Worm (Caenorhabditis elegans) whole organism, L4/young adult: Measurements from ENCODE around the gene acbp-4.

Experiments used
- W03F9.2 ChIP-seq: fragments of 150-350 bp; optimal IDR thresholded peaks from 2 replicates; lab custom pipeline; 2014; ENCODE audit warnings: missing biosample characterization, missing genetic modification characterization
- dao-5 ChIP-seq: sonication (generic microtip); optimal IDR thresholded peaks from 2 replicates; lab custom pipeline; 2016; ENCODE audit warnings: missing genotype, missing genetic modification characterization, moderate library complexity, missing compliant biosample characterization
- him-1 ChIP-seq: sonication (generic microtip); optimal IDR thresholded peaks from 2 replicates; lab custom pipeline; 2016; ENCODE audit warnings: missing genotype, missing genetic modification reagents, missing genetic modification characterization, missing compliant biosample characterization

The acbp-4 gene

DNA sequence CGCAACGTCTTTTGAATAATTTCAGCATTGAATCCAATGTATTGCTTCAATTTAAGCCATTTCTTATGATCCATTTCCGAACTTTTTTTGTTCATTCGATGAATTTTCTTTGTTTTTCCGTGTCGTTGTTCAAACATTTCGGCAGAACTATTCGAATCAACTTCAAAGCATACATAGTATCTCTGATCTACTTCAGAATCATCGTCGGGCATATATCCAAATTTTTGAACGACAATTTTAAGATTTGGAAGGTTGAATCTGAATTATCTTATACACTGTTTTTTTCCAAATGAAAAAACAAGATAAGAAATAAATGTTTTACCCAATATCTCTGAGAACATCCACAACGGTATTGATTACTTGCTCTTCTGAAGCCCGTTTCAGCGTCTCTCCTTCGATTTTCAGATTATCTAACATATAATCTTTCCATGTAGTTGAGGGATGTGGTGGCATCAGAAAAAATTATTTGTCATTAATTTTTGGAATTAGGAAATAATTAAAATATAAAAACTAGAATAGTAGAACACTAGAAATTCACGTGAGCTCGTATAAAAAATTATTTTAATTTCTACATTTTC, 20.3 kb upstream of the acbp-4 start, which contains the start of gene lab-2:
Gene lab-2 (minus strand): TSS at position 453 of the 578 bp plus-strand sequence.
- TF ChIP-seq dao-5 (tag; lab: Kevin White, UChicago) (no peak), him-1 (tag; lab: Kevin White, UChicago) (no peak), W03F9.2 (tag; lab: Kevin White, UChicago) (no peak)

DNA sequence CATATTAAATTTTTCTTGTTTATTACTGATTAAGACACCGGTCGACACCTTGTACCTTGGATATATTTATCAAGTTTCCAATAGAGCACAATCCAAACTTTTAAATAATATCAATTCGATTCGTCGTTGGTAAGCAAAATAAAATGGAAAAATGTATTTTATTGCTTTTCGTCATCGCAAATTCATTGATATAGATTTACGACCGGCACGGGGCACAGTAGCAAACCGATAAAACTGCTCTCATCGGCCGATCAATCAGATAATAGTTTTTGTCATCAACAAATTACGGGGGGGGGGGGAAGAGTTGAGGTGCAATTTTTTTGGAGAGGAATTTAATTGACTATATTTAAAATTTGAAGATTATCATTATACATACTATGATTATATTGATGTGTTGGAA, 14.4 kb upstream of the acbp-4 start:
- TF ChIP-seq dao-5 (tag; lab: Kevin White, UChicago), result no peak
- no peak for TF ChIP-seq W03F9.2 (tag; lab: Kevin White, UChicago)
- TF ChIP-seq him-1 (tag; lab: Kevin White, UChicago), result no peak

DNA sequence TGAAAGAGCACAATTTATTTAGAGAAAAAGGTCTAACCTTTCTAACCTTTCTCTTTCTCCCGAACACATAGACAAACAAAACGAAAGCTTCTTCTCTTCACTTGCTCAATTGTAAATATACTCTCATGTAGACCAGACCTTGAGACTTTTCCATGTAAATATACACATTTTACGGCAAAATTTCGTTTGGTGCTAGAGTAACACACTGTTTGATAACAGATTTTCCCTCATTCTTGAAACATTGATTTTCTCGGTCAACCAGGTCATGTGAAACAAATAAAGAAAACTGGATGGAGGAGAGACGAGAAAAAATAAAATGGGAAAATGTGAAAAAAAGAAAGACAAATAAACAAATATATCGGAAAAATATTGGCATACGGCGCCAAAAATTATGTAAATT, 13.1 kb upstream of the acbp-4 start:
- TF ChIP-seq W03F9.2 (tag; lab: Kevin White, UChicago) (no peak), dao-5 (tag; lab: Kevin White, UChicago) (no peak), him-1 (tag; lab: Kevin White, UChicago) (no peak)

DNA sequence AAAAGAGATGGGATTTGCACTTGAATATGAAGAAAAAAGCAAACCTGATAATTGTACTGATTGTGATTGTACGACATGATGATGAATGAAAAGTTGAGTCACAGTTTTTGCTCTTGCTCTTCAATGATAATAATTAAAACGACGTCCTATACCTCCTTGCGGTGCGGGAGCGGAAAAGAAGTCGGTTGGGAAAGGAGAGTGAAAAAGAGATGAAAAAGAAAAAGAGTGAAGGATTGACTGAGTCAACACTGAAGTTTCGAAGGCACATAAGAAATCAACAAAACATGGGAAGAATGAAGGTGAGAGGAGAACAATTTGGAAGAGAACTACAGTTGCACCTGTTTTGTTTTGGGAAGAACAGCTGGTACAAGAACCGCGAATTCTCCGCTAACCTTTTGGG, 10.5 kb upstream of the acbp-4 start, which contains the start of gene F56C9.8:
Gene F56C9.8 (minus strand): TSS at position 120 of the 400 bp plus-strand sequence.
- no peak for TF ChIP-seq W03F9.2 (tag; lab: Kevin White, UChicago)
- no peak for TF ChIP-seq him-1 (tag; lab: Kevin White, UChicago)
- TF ChIP-seq dao-5 (tag; lab: Kevin White, UChicago), result no peak

DNA sequence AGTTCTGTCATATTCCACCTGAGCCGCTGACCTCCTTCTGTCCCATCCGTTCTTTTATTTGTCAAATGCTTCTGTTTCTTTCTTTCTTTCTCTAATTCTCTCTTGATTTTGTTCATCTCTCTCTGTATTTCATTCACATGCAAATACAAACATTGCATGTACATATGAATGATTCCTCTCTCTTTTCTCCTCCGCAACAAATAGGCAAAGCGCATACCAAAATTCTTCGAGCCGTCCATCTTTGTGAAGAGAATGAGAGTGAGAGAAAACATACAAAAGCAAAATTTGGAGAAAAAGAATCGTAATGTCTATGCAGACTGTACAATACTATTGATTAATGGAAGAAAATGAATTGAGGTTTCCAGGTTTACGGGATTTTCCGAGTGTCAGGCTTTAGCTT, 8.4 kb upstream of the acbp-4 start:
- TF ChIP-seq him-1 (tag; lab: Kevin White, UChicago), result no peak
- no peak for TF ChIP-seq W03F9.2 (tag; lab: Kevin White, UChicago)
- no peak for TF ChIP-seq dao-5 (tag; lab: Kevin White, UChicago)

DNA sequence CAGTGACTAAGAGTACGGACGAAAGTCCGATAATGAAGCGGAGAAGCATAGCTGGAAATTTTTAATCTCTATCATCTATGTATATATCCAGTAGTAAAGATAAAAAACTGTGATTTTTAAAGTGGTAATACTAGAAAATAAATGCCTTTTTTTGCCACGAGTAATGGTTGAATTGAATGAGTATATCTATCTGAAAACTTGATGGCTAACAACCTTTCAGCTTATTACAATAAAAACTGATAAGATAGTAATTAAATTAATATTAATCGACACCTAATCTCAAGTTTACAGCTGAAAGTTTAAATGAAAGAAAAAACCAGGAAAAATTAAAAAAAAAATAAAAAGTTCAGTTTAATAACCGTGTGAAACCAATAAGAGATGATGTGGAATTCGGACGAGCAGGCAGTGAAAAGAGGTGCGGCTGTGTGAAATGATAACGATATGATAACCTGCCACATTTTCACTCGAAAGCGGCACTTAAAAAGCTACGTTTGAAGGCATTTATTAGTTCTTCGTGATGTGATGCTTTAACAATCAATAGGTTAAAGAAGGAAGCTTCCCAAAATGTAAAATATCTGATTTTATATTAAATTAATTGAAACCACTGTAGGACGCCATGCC, 6.1 kb upstream of the acbp-4 start, which contains the start of gene nspg-6:
Gene nspg-6 (minus strand): TSS at position 51 of the 621 bp plus-strand sequence.
- no peak for TF ChIP-seq W03F9.2 (tag; lab: Kevin White, UChicago)
- no peak for TF ChIP-seq him-1 (tag; lab: Kevin White, UChicago)
- TF ChIP-seq dao-5 (tag; lab: Kevin White, UChicago), result no peak

DNA sequence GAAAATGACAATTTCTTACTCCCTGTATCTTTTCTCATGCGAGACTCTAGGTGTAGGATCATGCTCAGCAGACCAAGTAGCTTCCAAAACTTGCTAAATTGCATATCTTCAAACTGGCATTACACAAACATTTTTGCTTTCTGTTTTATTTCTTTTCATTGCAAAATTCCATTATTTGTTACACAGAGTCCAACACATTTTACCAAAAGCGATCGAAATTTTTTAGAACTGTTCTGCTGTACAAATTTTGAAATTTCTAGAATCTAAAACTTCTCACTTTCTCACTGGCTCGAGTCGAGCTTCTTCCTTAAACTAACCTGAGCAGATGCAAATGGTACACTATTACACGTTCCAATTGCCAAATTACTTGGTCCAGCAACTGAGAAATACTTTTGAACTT, 5.6 kb upstream of the acbp-4 start:
- no peak for TF ChIP-seq him-1 (tag; lab: Kevin White, UChicago)
- TF ChIP-seq dao-5 (tag; lab: Kevin White, UChicago), result no peak
- no peak for TF ChIP-seq W03F9.2 (tag; lab: Kevin White, UChicago)

DNA sequence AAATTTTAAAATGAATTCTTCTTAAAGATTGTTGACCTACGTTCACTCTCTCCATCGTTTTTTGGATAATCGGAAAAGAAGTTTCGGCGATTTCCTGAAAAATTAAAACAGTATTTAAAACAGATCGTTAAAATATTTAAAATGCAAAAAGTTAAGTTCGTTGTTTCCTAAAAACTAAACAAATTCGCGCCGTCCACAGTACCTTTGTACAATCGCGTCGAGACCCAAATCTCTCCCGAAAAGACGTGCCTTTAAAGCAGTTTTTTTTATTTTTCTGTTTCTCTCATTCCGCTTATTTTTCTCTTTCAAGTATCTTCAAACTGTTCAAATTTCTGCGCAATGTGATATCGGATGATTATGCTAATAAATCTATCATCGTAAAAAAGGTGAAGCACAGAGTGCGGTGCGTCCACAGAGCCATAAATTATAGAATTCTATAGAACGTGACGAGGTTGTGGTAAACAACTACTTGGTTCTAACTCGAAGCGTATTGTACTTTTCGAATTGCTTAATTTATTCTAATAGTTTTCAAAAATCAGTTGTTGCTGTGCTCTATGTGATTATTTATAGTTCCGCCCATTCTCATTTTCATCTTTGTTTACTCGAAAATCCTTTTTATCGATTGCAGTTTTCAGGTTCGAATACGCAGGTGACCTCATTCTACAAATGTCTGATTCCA, 1.9 kb upstream of the acbp-4 start, which contains the start of the genes F56C9.6 and F56C9.3:
Gene F56C9.6 (minus strand): TSS at position 112 of the 679 bp plus-strand sequence.
Gene F56C9.3 (plus strand): TSS at position 629 of the 679 bp plus-strand sequence.
- TF ChIP-seq him-1 (tag; lab: Kevin White, UChicago) (no peak), dao-5 (tag; lab: Kevin White, UChicago) (no peak), W03F9.2 (tag; lab: Kevin White, UChicago) (no peak)

DNA sequence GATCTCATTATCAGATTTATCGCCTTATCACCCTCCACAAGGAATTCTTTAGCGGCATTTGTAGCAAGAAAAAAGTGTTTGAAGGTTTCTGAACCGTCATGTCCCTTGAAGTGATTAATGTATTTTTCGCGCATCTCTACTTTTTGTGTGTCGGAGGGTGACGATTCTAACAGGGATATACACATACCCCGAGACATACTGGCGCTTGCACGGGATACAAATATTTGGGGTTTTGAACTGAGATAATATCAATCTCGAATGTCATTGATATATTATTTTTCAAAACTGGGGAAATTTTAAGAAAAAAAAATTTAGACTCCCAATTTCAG, 3.3 kb downstream of the acbp-4 start:
- TF ChIP-seq him-1 (tag; lab: Kevin White, UChicago) (no peak), W03F9.2 (tag; lab: Kevin White, UChicago) (no peak), dao-5 (tag; lab: Kevin White, UChicago) (no peak)

DNA sequence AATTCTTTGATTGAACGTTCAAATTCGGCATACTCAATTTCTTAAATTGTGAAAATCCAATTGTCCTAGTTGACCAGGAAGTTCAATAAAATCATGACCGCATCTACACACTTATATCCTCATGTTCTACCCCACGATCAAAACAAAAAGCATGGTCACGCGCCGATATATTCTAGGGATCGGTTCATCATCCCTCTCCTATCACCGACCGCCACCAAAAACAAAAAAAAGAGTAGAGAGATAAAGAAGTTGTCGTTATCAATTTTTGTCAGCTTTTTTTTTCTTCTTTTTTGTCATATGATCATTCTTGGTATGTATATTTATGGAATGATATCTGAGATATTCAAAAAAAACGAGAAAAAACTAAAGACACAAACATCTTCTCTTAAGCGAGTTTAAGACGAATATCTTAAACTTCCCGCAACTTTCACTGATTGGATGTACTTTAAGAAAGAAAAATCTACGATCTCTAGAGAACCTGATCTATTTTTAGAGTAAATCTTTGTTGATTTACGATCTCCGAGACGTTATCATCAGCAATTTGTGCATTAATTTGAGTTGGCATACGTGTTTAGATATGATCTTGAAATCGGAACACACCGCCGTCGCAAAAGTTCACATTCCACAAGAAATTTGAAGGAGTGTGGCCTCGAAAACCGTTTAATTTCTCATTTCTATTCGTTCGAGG, 3.8 kb downstream of the acbp-4 start:
- TF ChIP-seq him-1 (tag; lab: Kevin White, UChicago) (no peak), W03F9.2 (tag; lab: Kevin White, UChicago) (no peak), dao-5 (tag; lab: Kevin White, UChicago) (no peak)

DNA sequence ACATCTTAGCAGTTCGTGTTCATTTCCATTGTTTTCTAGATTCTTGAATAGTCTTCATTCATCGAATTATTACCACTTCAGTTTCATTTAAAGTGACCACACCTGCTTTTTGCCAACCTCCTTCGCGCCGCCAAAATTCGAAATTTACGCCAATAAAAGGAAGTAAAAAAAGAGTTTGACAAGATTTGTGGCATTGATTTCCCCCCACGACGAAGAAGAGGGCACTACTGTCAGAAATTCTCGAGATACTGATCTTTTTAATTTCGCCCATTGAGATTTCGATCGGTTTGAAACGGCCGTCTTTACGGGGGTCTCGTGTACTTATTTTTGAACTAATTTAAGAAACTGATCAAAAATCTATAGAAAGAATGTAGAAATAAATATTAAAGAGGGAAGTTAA, 7.2 kb downstream of the acbp-4 start:
- no peak for TF ChIP-seq W03F9.2 (tag; lab: Kevin White, UChicago)
- no peak for TF ChIP-seq him-1 (tag; lab: Kevin White, UChicago)
- no peak for TF ChIP-seq dao-5 (tag; lab: Kevin White, UChicago)

DNA sequence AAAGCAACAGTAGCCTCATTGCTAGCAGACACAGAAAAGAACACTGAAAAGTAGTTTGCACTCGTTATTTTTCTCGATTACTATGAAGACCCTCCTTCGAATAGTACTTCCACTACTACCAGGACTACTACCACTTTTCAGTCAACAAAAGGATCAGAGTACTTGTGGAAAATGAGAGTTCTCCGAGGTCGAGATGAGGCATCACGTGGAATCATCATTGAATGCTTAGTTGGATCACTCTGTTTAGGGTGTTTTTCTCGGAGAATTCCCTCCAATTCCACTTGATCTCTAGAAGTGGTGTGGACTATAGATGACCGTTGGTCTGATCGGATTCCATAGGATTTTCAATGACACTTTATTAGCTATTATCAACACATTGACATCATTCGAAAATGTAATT, 8.1 kb downstream of the acbp-4 start:
- TF ChIP-seq him-1 (tag; lab: Kevin White, UChicago), result no peak
- TF ChIP-seq W03F9.2 (tag; lab: Kevin White, UChicago), result no peak

DNA sequence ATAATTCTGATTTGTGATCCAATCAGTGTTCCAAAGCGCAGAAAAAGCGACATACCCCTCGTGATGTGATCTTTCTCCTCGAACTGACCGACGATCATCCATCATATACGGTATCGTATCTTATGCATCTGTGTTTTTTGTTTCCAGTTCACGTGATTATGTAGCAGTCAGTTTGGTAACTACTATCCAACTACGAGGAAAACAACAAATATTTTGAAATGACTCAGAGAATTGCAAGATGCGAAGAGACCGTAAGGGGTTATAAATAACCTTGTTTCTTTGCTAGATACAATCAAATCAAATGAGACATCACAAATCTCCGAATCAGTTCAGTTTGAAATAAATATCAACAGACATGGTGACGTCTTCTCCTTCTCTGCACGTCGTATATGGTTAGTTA, 8.7 kb downstream of the acbp-4 start:
- TF ChIP-seq dao-5 (tag; lab: Kevin White, UChicago) (no peak), him-1 (tag; lab: Kevin White, UChicago) (no peak), W03F9.2 (tag; lab: Kevin White, UChicago) (no peak)
